Worm (Caenorhabditis elegans): ENCODE data around the gene Y43F8B.18.

The Y43F8B.18 gene

DNA sequence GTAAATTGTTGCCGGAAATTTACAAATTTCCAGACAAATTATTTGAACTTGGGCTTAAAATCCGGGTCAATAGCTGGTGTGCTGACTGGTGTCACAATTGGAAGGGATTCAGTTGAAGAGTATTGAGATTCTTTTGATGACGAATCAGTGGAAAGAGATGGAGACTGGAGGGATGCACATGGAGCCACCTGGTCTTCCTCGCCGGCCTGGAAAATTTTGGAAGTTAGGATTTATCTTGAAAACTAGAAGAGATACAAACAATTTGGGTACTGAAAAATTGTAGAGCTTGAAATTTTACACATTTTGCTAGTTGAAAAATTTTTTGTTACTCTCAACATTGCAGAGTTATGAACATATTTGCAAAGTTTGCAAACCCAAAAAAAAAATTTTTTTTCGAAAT, 34.3 kb downstream of the Y43F8B.18 start (continued):
- TF ChIP-seq bed-1 (GFP tag; IDR thresholded peaks at IDR 0.05) (0 out of 2 replicates have a peak, but pooled peaks have one; percentile 55), hrde-1 (tag; optimal IDR thresholded peaks at IDR 0.05; ENCODE audit: borderline replicate concordance) (no peak), atf-7 (tag; optimal IDR thresholded peaks at IDR 0.05) (no peak), zim-3 (tag; optimal IDR thresholded peaks at IDR 0.05) (peak; percentile 76), ama-1 (optimal IDR thresholded peaks at IDR 0.05) (peak; percentile 77), ama-1 (GFP tag; optimal IDR thresholded peaks at IDR 0.05) (no peak)

DNA sequence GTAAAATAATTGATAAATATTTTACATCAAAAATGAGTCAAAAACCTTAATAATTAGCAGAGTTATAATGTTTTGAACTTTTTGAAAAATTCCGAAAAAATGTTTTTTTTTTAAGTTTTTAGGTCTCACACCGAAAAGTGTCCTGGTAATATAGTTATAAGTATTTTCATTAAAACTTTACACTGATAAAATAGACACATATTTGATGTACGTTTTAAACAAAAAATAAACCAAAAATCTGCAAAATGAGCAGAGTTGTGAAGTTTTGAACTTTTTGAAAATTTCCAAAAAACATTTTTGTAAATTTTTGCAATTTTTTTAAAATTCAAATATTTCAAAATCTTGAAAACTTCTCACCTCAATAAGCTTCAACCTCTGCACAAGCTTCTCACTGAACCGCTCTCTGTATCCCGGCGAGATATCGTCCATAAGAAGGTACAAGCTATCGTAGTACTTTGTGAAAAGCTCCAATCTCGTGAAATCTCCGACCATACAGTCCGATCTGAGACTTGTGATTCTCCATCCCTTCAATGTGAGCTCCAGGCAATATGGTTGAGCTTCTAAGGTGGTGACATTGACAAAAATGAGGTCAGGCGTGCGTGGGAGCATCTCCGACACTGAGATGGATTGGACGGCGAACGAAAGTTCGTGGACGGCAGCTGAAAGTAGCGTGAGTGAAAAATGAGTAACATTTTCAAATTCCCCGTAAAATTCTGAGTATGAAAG, 35.0 kb downstream of the Y43F8B.18 start:
- no peak for TF ChIP-seq Y67H2A.10 (GFP tag; conservative IDR thresholded peaks at IDR 0.05)
- no peak for TF ChIP-seq ceh-91 (GFP tag; IDR thresholded peaks at IDR 0.05)
- 0 out of 2 replicates have a peak, but pooled peaks have one; percentile 12 for TF ChIP-seq Y53G8AR.9 (GFP tag; conservative IDR thresholded peaks at IDR 0.05)
- no peak for TF ChIP-seq ceh-79 (tag; optimal IDR thresholded peaks at IDR 0.05)
- no peak for TF ChIP-seq lin-40 (tag; optimal IDR thresholded peaks at IDR 0.05)
- TF ChIP-seq bed-2 (GFP tag; IDR thresholded peaks at IDR 0.05), result no peak
- TF ChIP-seq ama-1 (optimal IDR thresholded peaks at IDR 0.05), result peak; percentile 73
- no peak for TF ChIP-seq ama-1 (GFP tag; optimal IDR thresholded peaks at IDR 0.05)
- peak in 1 of 3 experiments; percentile 5 for TF ChIP-seq lin-35 (GFP tag; optimal IDR thresholded peaks at IDR 0.05)

DNA sequence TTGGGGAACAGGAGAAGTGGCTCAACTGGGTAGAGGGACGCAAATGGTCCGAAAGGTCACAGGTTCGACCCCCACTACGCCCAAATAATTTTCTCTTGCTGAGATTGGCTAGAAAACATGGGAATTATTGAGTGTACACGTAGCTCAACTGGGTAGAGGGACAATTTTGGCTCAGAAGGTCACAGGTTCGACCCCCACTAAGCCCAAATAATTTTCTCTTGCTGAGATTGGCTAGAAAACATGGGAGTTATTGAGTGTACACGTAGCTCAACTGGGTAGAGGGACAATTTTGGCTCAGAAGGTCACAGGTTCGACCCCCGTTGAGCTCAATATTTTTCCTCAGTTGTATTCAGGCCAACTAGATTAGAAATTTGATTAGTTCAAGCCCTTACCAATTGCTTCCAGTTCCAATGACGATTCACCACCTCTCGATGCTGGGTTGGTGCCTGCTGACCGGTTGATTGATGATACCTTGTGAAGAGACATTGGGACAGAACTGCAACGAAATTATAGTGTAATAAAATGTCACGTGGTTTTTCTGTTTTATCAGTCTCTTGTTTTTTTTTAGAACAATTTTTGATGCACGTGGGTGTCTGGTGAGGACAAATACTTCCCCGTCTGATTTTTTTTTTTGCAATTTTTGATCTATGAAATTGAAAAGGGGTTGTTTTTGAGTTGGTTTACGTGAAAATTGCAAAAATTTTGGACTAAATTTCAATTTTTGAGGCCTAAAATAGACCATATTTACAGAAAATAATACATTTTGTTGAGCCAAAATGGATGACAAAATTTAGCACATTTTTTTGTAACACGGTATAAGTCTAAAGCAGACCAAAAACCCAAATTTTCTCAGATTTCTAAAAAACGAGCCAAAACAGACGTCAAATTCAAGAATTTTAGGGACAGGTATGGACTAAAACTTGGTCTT, 35.8 kb downstream of the Y43F8B.18 start:
- TF ChIP-seq K11D2.4 (GFP tag; IDR thresholded peaks at IDR 0.05) (no peak), ama-1 (optimal IDR thresholded peaks at IDR 0.05) (peak; percentile 37), ama-1 (GFP tag; optimal IDR thresholded peaks at IDR 0.05) (peak in 1 of 2 experiments; percentile 20), tbp1 (GFP tag; optimal IDR thresholded peaks at IDR 0.05) (peak; percentile 74), ceh-27 (GFP tag; optimal IDR thresholded peaks at IDR 0.05) (no peak), ztf-26 (tag; optimal IDR thresholded peaks at IDR 0.05) (peak; percentile 32), rcor-1 (GFP tag; IDR thresholded peaks at IDR 0.05) (peak; percentile 47; the same call in 1 of the 2 replicates), B0261.1 (tag; optimal IDR thresholded peaks at IDR 0.05) (peak; percentile 55), attf-6 (GFP tag; IDR thresholded peaks at IDR 0.05) (no peak), lin-35 (GFP tag; optimal IDR thresholded peaks at IDR 0.05) (peak in 1 of 3 experiments; percentile 14), C17E4.6 (GFP tag; IDR thresholded peaks at IDR 0.05) (no peak), F57C9.4 (tag; optimal IDR thresholded peaks at IDR 0.05) (no peak), nhr-90 (tag; optimal IDR thresholded peaks at IDR 0.05) (peak; percentile 26), mes-4 (tag; optimal IDR thresholded peaks at IDR 0.05) (peak; percentile 53), aptf-3 (GFP tag; IDR thresholded peaks at IDR 0.05) (no peak), lin-54 (GFP tag; optimal IDR thresholded peaks at IDR 0.05) (no peak), Y95B8A.8 (GFP tag; IDR thresholded peaks at IDR 0.05) (no peak), nfyb-1 (GFP tag; IDR thresholded peaks at IDR 0.05) (0 out of 2 replicates have a peak, but pooled peaks have one; percentile 53), let-526 (GFP tag; IDR thresholded peaks at IDR 0.05) (no peak), madf-6 (GFP tag; IDR thresholded peaks at IDR 0.05) (peak; percentile 23), dpff-1 (tag; optimal IDR thresholded peaks at IDR 0.05) (no peak), repo-1 (tag; optimal IDR thresholded peaks at IDR 0.05) (no peak), B0336.3 (GFP tag; IDR thresholded peaks at IDR 0.05) (0 out of 2 replicates have a peak, but pooled peaks have one; percentile 18), snpc-4 (GFP tag; optimal IDR thresholded peaks at IDR 0.05) (no peak), snpc-4 (tag; optimal IDR thresholded peaks at IDR 0.05) (no peak), ztf-6 (GFP tag; IDR thresholded peaks at IDR 0.05) (no peak), rpc-1 (optimal IDR thresholded peaks at IDR 0.05) (peak; percentile 37), rpc-1 (tag; optimal IDR thresholded peaks at IDR 0.05) (peak; percentile 67), hlh-12 (tag; optimal IDR thresholded peaks at IDR 0.05) (no peak), madf-3 (GFP tag; IDR thresholded peaks at IDR 0.05) (no peak), ceh-100 (GFP tag; IDR thresholded peaks at IDR 0.05) (no peak), hmg-1.2 (GFP tag; IDR thresholded peaks at IDR 0.05) (peak; percentile 34; the same call in 1 of the 2 replicates)

All from whole organism, young adult.